Worm (Caenorhabditis elegans): ENCODE measurements around the gene dli-1.

ce11 chrIV:13096778-13097177 lies 1.8 kb downstream of the dli-1 start:
- TF ChIP-seq ama-1 (optimal IDR thresholded peaks at IDR 0.05): no peak
- TF ChIP-seq ama-1 (GFP tag; optimal IDR thresholded peaks at IDR 0.05): peak in 1 of 2 experiments; percentile 90
- TF ChIP-seq die-1 (tag; optimal IDR thresholded peaks at IDR 0.05): no peak
- TF ChIP-seq gei-17 (GFP tag; optimal IDR thresholded peaks at IDR 0.05): no peak
- no peak for TF ChIP-seq let-526 (GFP tag; IDR thresholded peaks at IDR 0.05)
- TF ChIP-seq unc-62 (GFP tag; optimal IDR thresholded peaks at IDR 0.05): no peak
- TF ChIP-seq nhr-80 (tag; optimal IDR thresholded peaks at IDR 0.05): no peak
- TF ChIP-seq F57C9.4 (tag; optimal IDR thresholded peaks at IDR 0.05): no peak
- TF ChIP-seq dpl-1 (GFP tag; optimal IDR thresholded peaks at IDR 0.05): no peak
- no peak for TF ChIP-seq mcd-1 (GFP tag; IDR thresholded peaks at IDR 0.05)
- no peak for TF ChIP-seq F22D6.2 (tag; optimal IDR thresholded peaks at IDR 0.05)
- TF ChIP-seq C17E4.6 (GFP tag; IDR thresholded peaks at IDR 0.05): no peak
- no peak for TF ChIP-seq snpc-4 (GFP tag; optimal IDR thresholded peaks at IDR 0.05)
- peak in 2 of 4 experiments; percentile 47 to 53 for TF ChIP-seq snpc-4 (tag; optimal IDR thresholded peaks at IDR 0.05)

Measured in whole organism, young adult.